Worm (Caenorhabditis elegans) whole organism, L2 larva: ENCODE results near the gene clec-6.

Experiments used
- C34F6.9 ChIP-seq: fragments of 150-350 bp; optimal IDR thresholded peaks from 2 replicates; lab custom pipeline; 2014; ENCODE audit warnings: missing biosample characterization, missing genetic modification characterization
- F13H6.1 ChIP-seq: sonication (generic microtip); optimal IDR thresholded peaks from 2 replicates; lab custom pipeline; 2016; ENCODE audit warnings: missing genetic modification characterization, missing compliant biosample characterization
- R02D3.7 ChIP-seq: fragments of 150-350 bp; optimal IDR thresholded peaks from 2 replicates; lab custom pipeline; 2014; ENCODE audit warnings: missing biosample characterization, missing genetic modification characterization
- Y55F3AM.14 ChIP-seq: fragments of 200-800 bp; sonication (Bioruptor generic); optimal IDR thresholded peaks from 2 replicates; lab custom pipeline; 2018; ENCODE audit warnings: mild to moderate bottlenecking, missing genetic modification characterization, missing compliant biosample characterization
- ZK546.5 ChIP-seq: sonication (generic microtip); optimal IDR thresholded peaks from 2 replicates; lab custom pipeline; 2017; ENCODE audit warnings: missing biosample characterization, missing genetic modification characterization
- alr-1 ChIP-seq: fragments of 150-350 bp; optimal IDR thresholded peaks from 2 replicates; lab custom pipeline; 2014; ENCODE audit warnings: missing biosample characterization, missing genetic modification characterization
- aly-2 ChIP-seq: fragments of 150-350 bp; optimal IDR thresholded peaks from 2 replicates; lab custom pipeline; 2014; ENCODE audit warnings: missing biosample characterization, missing genetic modification characterization
- ama-1 ChIP-seq: fragments of 150-350 bp; optimal IDR thresholded peaks from 2 replicates; lab custom pipeline; 2018; ENCODE audit warnings: inconsistent platforms
- blmp-1 ChIP-seq: sonication (generic microtip); optimal IDR thresholded peaks from 2 replicates; lab custom pipeline; 2017; ENCODE audit warnings: missing genetic modification characterization, mild to moderate bottlenecking, missing compliant biosample characterization, antibody characterized with exemption, moderate library complexity; ENCODE audit not compliant: insufficient read depth
- ceh-16 ChIP-seq: fragments of 150-350 bp; optimal IDR thresholded peaks from 2 replicates; lab custom pipeline; 2014; ENCODE audit warnings: missing biosample characterization, missing genetic modification characterization
- crh-2 ChIP-seq: sonication (generic microtip); optimal IDR thresholded peaks from 2 replicates; lab custom pipeline; 2017; ENCODE audit warnings: missing biosample characterization, missing genetic modification characterization
- egl-27 ChIP-seq: sonication (generic microtip); optimal IDR thresholded peaks from 3 replicates; lab custom pipeline; 2017; ENCODE audit warnings: missing biosample characterization, missing genetic modification reagents, missing genetic modification characterization
- elt-1 ChIP-seq: fragments of 150-350 bp; optimal IDR thresholded peaks from 2 replicates; lab custom pipeline; 2014; ENCODE audit warnings: missing biosample characterization, missing genetic modification characterization
- elt-3 ChIP-seq: sonication (generic microtip); optimal IDR thresholded peaks from 2 replicates; lab custom pipeline; 2017; ENCODE audit warnings: missing biosample characterization, missing genetic modification characterization
- fos-1 ChIP-seq: fragments of 150-350 bp; optimal IDR thresholded peaks from 2 replicates; lab custom pipeline; 2014; ENCODE audit warnings: missing biosample characterization, missing genetic modification characterization
- gmeb-1 ChIP-seq: fragments of 150-350 bp; optimal IDR thresholded peaks from 2 replicates; lab custom pipeline; 2014; ENCODE audit warnings: missing biosample characterization, missing genetic modification characterization
- lin-11 ChIP-seq: fragments of 150-350 bp; sonication (generic microtip); optimal IDR thresholded peaks from 2 replicates; lab custom pipeline; 2014; ENCODE audit warnings: missing biosample characterization, missing genetic modification characterization, inconsistent platforms, mixed read lengths
- lin-13 ChIP-seq: fragments of 150-350 bp; optimal IDR thresholded peaks from 2 replicates; lab custom pipeline; 2014; ENCODE audit warnings: missing biosample characterization, missing genetic modification reagents, missing genetic modification characterization
- lin-39 ChIP-seq: fragments of 150-350 bp; optimal IDR thresholded peaks from 2 replicates; lab custom pipeline; 2014; ENCODE audit warnings: missing biosample characterization, missing genetic modification reagents, missing genetic modification characterization
- lsy-2 ChIP-seq, 2 experiments: fragments of 150-350 bp in 1 of 2; sonication (generic microtip) in 1 of 2; optimal IDR thresholded peaks; 2 replicates each; lab custom pipeline; 2014 to 2017; ENCODE audit warnings: missing biosample characterization in 2 of 2, missing genetic modification characterization in 2 of 2
- mab-5 ChIP-seq: fragments of 150-350 bp; optimal IDR thresholded peaks from 2 replicates; lab custom pipeline; 2014; ENCODE audit warnings: missing biosample characterization, missing genetic modification characterization
- mbf-1 ChIP-seq: sonication (generic microtip); optimal IDR thresholded peaks from 2 replicates; lab custom pipeline; 2017; ENCODE audit warnings: missing biosample characterization, missing genetic modification characterization
- mdl-1 ChIP-seq, 2 experiments: fragments of 150-350 bp in 1 of 2; sonication (generic microtip) in 1 of 2; optimal IDR thresholded peaks; 2 replicates each; lab custom pipeline; 2017; ENCODE audit warnings: missing biosample characterization in 2 of 2, missing genetic modification characterization in 2 of 2
- nhr-10 ChIP-seq: sonication (generic microtip); optimal IDR thresholded peaks from 2 replicates; lab custom pipeline; 2017; ENCODE audit warnings: missing biosample characterization, missing genetic modification characterization
- nhr-12 ChIP-seq: fragments of 150-350 bp; optimal IDR thresholded peaks from 2 replicates; lab custom pipeline; 2014; ENCODE audit warnings: missing biosample characterization, missing genetic modification characterization
- nhr-129 ChIP-seq: fragments of 150-350 bp; optimal IDR thresholded peaks from 2 replicates; lab custom pipeline; 2014; ENCODE audit warnings: missing biosample characterization, missing genetic modification characterization
- nhr-21 ChIP-seq: fragments of 150-350 bp; optimal IDR thresholded peaks from 2 replicates; lab custom pipeline; 2014; ENCODE audit warnings: missing biosample characterization, missing genetic modification characterization
- nhr-23 ChIP-seq: fragments of 150-350 bp; optimal IDR thresholded peaks from 2 replicates; lab custom pipeline; 2014; ENCODE audit warnings: missing biosample characterization, missing genetic modification reagents, missing genetic modification characterization
- nhr-237 ChIP-seq: fragments of 150-350 bp; optimal IDR thresholded peaks from 2 replicates; lab custom pipeline; 2014; ENCODE audit warnings: missing biosample characterization, missing genetic modification characterization
- nhr-25 ChIP-seq: fragments of 150-350 bp; sonication (generic microtip); optimal IDR thresholded peaks from 3 replicates; lab custom pipeline; 2014; ENCODE audit warnings: missing biosample characterization, missing genetic modification characterization
- nhr-77 ChIP-seq: fragments of 150-350 bp; optimal IDR thresholded peaks from 2 replicates; lab custom pipeline; 2014; ENCODE audit warnings: missing biosample characterization, missing genetic modification characterization
- sem-4 ChIP-seq: fragments of 150-350 bp; optimal IDR thresholded peaks from 2 replicates; lab custom pipeline; 2014; ENCODE audit warnings: missing biosample characterization, missing genetic modification reagents, missing genetic modification characterization
- skn-1 ChIP-seq: sonication (generic microtip); optimal IDR thresholded peaks from 2 replicates; lab custom pipeline; 2017; ENCODE audit warnings: missing biosample characterization, missing genetic modification characterization
- sma-3 ChIP-seq: sonication (generic microtip); optimal IDR thresholded peaks from 2 replicates; lab custom pipeline; 2016; ENCODE audit warnings: missing genetic modification reagents, missing genetic modification characterization, missing compliant biosample characterization
- sma-9 ChIP-seq, 2 experiments: fragments of 150-350 bp in 1 of 2; sonication (generic microtip) in 1 of 2; optimal IDR thresholded peaks; 2 replicates each; lab custom pipeline; 2014 to 2016; ENCODE audit warnings: missing genetic modification characterization in 2 of 2, mild to moderate bottlenecking in 1 of 2, missing biosample characterization in 1 of 2, missing compliant biosample characterization in 1 of 2, missing genetic modification reagents in 1 of 2, moderate library complexity in 1 of 2
- snpc-4 ChIP-seq: fragments of 150-350 bp; optimal IDR thresholded peaks from 2 replicates; lab custom pipeline; 2014; ENCODE audit warnings: missing biosample characterization, missing genetic modification characterization
- unc-39 ChIP-seq: fragments of 150-350 bp; optimal IDR thresholded peaks from 2 replicates; lab custom pipeline; 2014; ENCODE audit warnings: missing biosample characterization, missing genetic modification characterization
- unc-55 ChIP-seq: fragments of 150-350 bp; sonication (generic microtip); optimal IDR thresholded peaks from 3 replicates; lab custom pipeline; 2014; ENCODE audit warnings: missing biosample characterization, missing genetic modification reagents, missing genetic modification characterization
- unc-62 ChIP-seq: fragments of 150-350 bp; optimal IDR thresholded peaks from 2 replicates; lab custom pipeline; 2014; ENCODE audit warnings: missing biosample characterization, missing genetic modification reagents, missing genetic modification characterization
- ztf-4 ChIP-seq: fragments of 150-350 bp; optimal IDR thresholded peaks from 2 replicates; lab custom pipeline; 2014; ENCODE audit warnings: missing biosample characterization, missing genetic modification characterization

Gene clec-6

DNA sequence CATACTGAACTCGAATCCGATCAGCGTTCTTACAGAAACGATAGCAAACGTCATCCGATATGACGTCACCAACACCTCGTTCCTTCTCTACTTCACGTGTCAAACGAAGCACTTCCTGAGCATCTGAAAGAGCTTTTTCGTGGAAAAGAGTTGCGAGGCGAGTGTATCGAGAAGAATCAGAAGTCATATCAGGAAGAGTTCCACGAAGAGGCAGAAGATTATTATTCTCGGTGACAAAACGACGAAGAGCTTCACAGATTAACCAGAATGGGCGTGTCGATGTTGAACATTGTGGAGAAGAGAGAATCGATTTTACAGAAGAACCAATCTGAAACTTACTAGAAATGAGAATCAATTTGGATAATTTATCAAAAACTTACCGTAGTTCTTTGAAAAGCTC lies 31.7 kb upstream of the clec-6 start:
- no peak for TF ChIP-seq nhr-21 (tag; lab: Kevin White, UChicago)
- TF ChIP-seq lin-13: no peak
- TF ChIP-seq sma-9 (GFP tag; optimal IDR thresholded peaks at IDR 0.05; lab: Kevin White, UChicago): no peak
- TF ChIP-seq sma-9 (tag; optimal IDR thresholded peaks at IDR 0.05; lab: Kevin White, UChicago): no peak
- TF ChIP-seq ztf-4 (tag; lab: Kevin White, UChicago): no peak
- TF ChIP-seq gmeb-1 (tag; lab: Kevin White, UChicago): no peak
- no peak for TF ChIP-seq unc-55 (GFP tag; lab: Kevin White, UChicago)

DNA sequence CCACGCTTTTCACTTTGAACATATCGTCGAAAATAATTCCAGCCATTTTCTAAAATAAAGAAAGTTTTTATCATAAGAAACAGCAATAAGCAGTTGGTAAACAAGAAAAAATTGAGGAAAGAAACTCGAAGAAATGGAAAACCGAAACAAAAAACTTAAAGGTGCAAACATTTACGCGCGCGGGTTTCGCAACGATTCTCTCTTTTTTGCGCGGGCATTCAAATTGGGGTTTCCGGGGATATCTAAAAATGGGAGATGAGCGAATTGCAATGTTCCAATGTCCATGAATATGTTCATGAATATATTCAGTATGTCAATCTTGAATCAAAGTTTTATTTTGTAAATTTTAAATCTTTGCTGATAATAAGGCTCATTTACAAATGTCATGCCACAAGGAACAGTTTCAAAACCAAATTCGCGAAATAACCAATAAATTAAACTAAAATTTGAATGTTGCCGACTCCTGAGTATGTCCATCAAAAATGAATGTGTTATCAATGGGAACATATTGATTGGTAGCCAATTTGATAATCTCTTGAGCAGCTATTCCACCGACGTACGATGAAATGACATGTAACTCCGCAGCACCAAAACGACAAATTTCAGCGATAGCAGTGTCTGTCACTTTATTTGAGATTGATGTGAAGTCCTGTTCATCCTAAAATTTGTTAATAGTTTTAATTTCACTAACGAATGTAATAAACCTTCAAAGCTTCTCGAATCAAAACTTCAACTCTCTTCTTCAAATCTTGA lies 30.9 kb upstream of the clec-6 start, which contains the start of gene rpb-8:
TSS of gene rpb-8 (minus strand) at position 49 of the 753 bp plus-strand sequence.
- TF ChIP-seq nhr-129 (tag; lab: Kevin White, UChicago): peak; percentile 55
- TF ChIP-seq lin-11 (tag; lab: Kevin White, UChicago): peak; percentile 1
- peak; percentile 16 for TF ChIP-seq nhr-25
- TF ChIP-seq C34F6.9 (tag; lab: Kevin White, UChicago): peak; percentile 64
- TF ChIP-seq F13H6.1: peak; percentile 29
- peak; percentile 3 for TF ChIP-seq nhr-21 (tag; lab: Kevin White, UChicago)
- no peak for TF ChIP-seq aly-2 (tag; lab: Kevin White, UChicago)
- peak; percentile 18 for TF ChIP-seq blmp-1
- peak; percentile 46 for TF ChIP-seq lin-13
- peak; percentile 14 to 75 for TF ChIP-seq lsy-2 (tag; optimal IDR thresholded peaks at IDR 0.05; lab: Kevin White, UChicago)
- no peak for TF ChIP-seq R02D3.7
- peak; percentile 45 for TF ChIP-seq crh-2 (tag; lab: Kevin White, UChicago)
- peak; percentile 90 for TF ChIP-seq unc-55 (GFP tag; lab: Kevin White, UChicago)
- TF ChIP-seq fos-1: peak; percentile 29
- TF ChIP-seq sma-3 (GFP tag; lab: Kevin White, UChicago): peak; percentile 18
- TF ChIP-seq sma-9 (GFP tag; optimal IDR thresholded peaks at IDR 0.05; lab: Kevin White, UChicago): peak; percentile 13
- TF ChIP-seq sma-9 (tag; optimal IDR thresholded peaks at IDR 0.05; lab: Kevin White, UChicago): no peak
- peak; percentile 89 for TF ChIP-seq gmeb-1 (tag; lab: Kevin White, UChicago)
- peak; percentile 13 for TF ChIP-seq snpc-4 (tag; lab: Kevin White, UChicago)
- peak; percentile 44 for TF ChIP-seq ama-1
- no peak for TF ChIP-seq alr-1 (tag; lab: Kevin White, UChicago)
- no peak for TF ChIP-seq ztf-4 (tag; lab: Kevin White, UChicago)
- TF ChIP-seq mbf-1: no peak

DNA sequence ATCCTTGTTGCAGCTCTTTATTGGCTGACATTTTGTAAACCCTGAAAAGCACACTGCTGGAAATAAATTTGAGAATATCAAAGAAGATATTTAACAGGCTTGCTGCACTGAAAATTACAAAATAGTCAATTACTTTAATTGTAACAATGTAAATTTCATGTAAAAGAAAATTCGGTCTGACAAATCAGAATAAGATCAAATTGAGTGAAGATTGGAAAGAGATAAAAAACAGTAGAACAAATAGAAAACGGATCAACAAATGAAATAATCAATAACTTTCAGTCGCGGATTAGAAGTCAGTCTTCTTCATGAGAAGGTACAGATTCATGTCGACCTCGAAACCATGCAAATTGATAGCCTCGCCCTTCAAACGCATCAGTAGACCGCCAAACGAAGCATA lies 29.8 kb upstream of the clec-6 start, which contains the start of gene rars-1:
TSS of gene rars-1 (minus strand) at position 101 of the 400 bp plus-strand sequence.
- TF ChIP-seq sma-9 (GFP tag; optimal IDR thresholded peaks at IDR 0.05; lab: Kevin White, UChicago) (no peak), sma-9 (tag; optimal IDR thresholded peaks at IDR 0.05; lab: Kevin White, UChicago) (no peak), nhr-237 (no peak), lin-13 (no peak), elt-3 (no peak)

DNA sequence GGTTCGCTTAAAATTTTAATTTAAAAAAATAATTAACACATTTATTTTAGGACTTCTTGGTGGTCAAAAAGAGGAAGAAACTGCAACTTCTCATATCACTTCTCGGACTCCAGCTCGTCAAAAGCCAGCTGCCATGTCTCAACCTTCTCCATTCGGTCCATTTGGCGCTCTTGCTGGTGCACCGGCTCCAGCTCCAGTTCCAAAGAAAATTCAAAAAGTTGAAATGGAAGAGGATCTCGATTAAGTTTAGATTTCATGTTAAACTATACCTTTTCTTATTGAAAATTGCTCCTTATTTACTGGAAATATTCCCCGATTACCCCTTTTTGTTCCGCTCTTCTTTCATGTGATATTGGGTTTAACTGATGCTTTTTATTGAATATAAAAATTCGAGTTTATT lies 26.5 kb upstream of the clec-6 start:
- TF ChIP-seq elt-1 (tag; lab: Kevin White, UChicago) (no peak), lin-13 (no peak), ceh-16 (tag; lab: Kevin White, UChicago) (no peak), nhr-77 (tag; lab: Kevin White, UChicago) (no peak), ZK546.5 (no peak), unc-39 (tag; lab: Kevin White, UChicago) (no peak), skn-1 (tag; lab: Kevin White, UChicago) (no peak), sma-9 (GFP tag; optimal IDR thresholded peaks at IDR 0.05; lab: Kevin White, UChicago) (no peak), sma-9 (tag; optimal IDR thresholded peaks at IDR 0.05; lab: Kevin White, UChicago) (no peak), lsy-2 (tag; optimal IDR thresholded peaks at IDR 0.05; lab: Kevin White, UChicago) (no peak), nhr-25 (no peak), snpc-4 (tag; lab: Kevin White, UChicago) (no peak), fos-1 (no peak), mab-5 (tag; lab: Kevin White, UChicago) (no peak)

DNA sequence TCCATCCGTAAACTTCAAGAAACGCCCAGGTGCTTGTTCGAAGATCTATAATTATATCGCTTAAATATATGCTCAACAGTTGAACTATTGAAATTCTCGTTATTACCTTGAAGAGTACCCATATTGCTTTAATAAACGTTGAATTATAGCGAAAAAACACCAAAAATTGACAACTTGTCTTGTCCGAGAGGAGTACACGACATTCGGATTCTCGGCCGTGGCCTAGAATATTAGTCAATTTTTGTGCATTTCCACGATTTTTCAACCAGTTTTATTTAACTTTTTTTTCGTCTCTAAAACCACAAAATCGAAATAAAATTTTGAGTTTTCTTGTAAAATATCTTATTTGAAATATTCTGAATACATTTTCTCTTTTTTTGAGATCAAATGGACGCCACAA lies 25.1 kb upstream of the clec-6 start, which contains the start of the genes F26F4.9 and cee-1:
TSS of gene F26F4.9 (minus strand) at position 205 of the 400 bp plus-strand sequence.
TSS of gene cee-1 (plus strand) at position 383 of the 400 bp plus-strand sequence.
- TF ChIP-seq nhr-10 (tag; lab: Kevin White, UChicago) (no peak), nhr-129 (tag; lab: Kevin White, UChicago) (no peak), Y55F3AM.14 (GFP tag; lab: Kevin White, UChicago) (no peak), mab-5 (tag; lab: Kevin White, UChicago) (no peak), unc-62 (GFP tag; lab: Kevin White, UChicago) (no peak), nhr-23 (tag; lab: Kevin White, UChicago) (no peak), F13H6.1 (peak; percentile 68), ztf-4 (tag; lab: Kevin White, UChicago) (no peak), lin-11 (tag; lab: Kevin White, UChicago) (no peak), nhr-12 (tag; lab: Kevin White, UChicago) (no peak), mdl-1 (tag; optimal IDR thresholded peaks at IDR 0.05; lab: Kevin White, UChicago) (no peak), egl-27 (no peak), sem-4 (tag; lab: Kevin White, UChicago) (no peak), elt-1 (tag; lab: Kevin White, UChicago) (no peak), lin-13 (peak; percentile 41), lin-39 (no peak), aly-2 (tag; lab: Kevin White, UChicago) (no peak), alr-1 (tag; lab: Kevin White, UChicago) (no peak), crh-2 (tag; lab: Kevin White, UChicago) (peak; percentile 66), unc-55 (GFP tag; lab: Kevin White, UChicago) (peak; percentile 74), nhr-237 (no peak), ZK546.5 (no peak), nhr-21 (tag; lab: Kevin White, UChicago) (no peak), C34F6.9 (tag; lab: Kevin White, UChicago) (peak; percentile 68)
